Worm (Caenorhabditis elegans): ENCODE data around the gene adal-1.

Gene adal-1

ce11 chrII:6842651-6843118 is 50.8 kb downstream of the adal-1 start (continued):
- TF ChIP-seq unc-62 (GFP tag; optimal IDR thresholded peaks at IDR 0.05) (no peak), bed-1 (GFP tag; IDR thresholded peaks at IDR 0.05) (no peak), ekl-4 (GFP tag; IDR thresholded peaks at IDR 0.05) (peak; percentile 69; the same call in 1 of the 2 replicates), F52B5.7 (tag; optimal IDR thresholded peaks at IDR 0.05) (no peak), rec-8 (tag; optimal IDR thresholded peaks at IDR 0.05) (no peak), tbp1 (GFP tag; optimal IDR thresholded peaks at IDR 0.05) (peak; percentile 47), ets-4 (GFP tag; optimal IDR thresholded peaks at IDR 0.05) (peak; percentile 79), C17E4.6 (GFP tag; IDR thresholded peaks at IDR 0.05) (no peak), hsf-1 (GFP tag; IDR thresholded peaks at IDR 0.05) (no peak), F33H1.4 (GFP tag; IDR thresholded peaks at IDR 0.05) (no peak), F39B2.1 (GFP tag; IDR thresholded peaks at IDR 0.05) (no peak), egl-44 (GFP tag; IDR thresholded peaks at IDR 0.05) (peak; percentile 46; the same call in 1 of the 2 replicates), dpff-1 (tag; optimal IDR thresholded peaks at IDR 0.05) (no peak), snpc-4 (GFP tag; optimal IDR thresholded peaks at IDR 0.05) (no peak), snpc-4 (tag; optimal IDR thresholded peaks at IDR 0.05) (peak; percentile 67 to 88 (median 68)), F23B12.7 (tag; optimal IDR thresholded peaks at IDR 0.05; ENCODE audit: insufficient read depth) (peak; percentile 5), lsl-1 (GFP tag; optimal IDR thresholded peaks at IDR 0.05) (no peak), ceh-27 (GFP tag; optimal IDR thresholded peaks at IDR 0.05) (peak; percentile 59), Y56A3A.18 (GFP tag; IDR thresholded peaks at IDR 0.05) (no peak), ztf-26 (tag; optimal IDR thresholded peaks at IDR 0.05) (peak; percentile 87), F22D6.2 (tag; optimal IDR thresholded peaks at IDR 0.05) (peak; percentile 73), attf-6 (GFP tag; IDR thresholded peaks at IDR 0.05) (no peak), madf-10 (tag; optimal IDR thresholded peaks at IDR 0.05) (peak; percentile 79), sptf-2 (GFP tag; optimal IDR thresholded peaks at IDR 0.05) (peak; percentile 57), ztf-3 (GFP tag; optimal IDR thresholded peaks at IDR 0.05) (peak; percentile 28), atf-7 (tag; optimal IDR thresholded peaks at IDR 0.05) (peak; percentile 95), F57C9.4 (tag; optimal IDR thresholded peaks at IDR 0.05) (no peak), Y53G8AR.9 (GFP tag; conservative IDR thresholded peaks at IDR 0.05) (no peak), hrde-1 (tag; optimal IDR thresholded peaks at IDR 0.05; ENCODE audit: borderline replicate concordance) (no peak), snpc-1.3 (tag; optimal IDR thresholded peaks at IDR 0.05; ENCODE audit: insufficient read depth) (no peak), madf-3 (GFP tag; IDR thresholded peaks at IDR 0.05) (no peak), ztf-22 (GFP tag; optimal IDR thresholded peaks at IDR 0.05) (peak; percentile 95), attf-3 (GFP tag; conservative IDR thresholded peaks at IDR 0.05) (no peak), mcd-1 (GFP tag; IDR thresholded peaks at IDR 0.05) (peak; percentile 53), snpc-1.1 (tag; optimal IDR thresholded peaks at IDR 0.05; ENCODE audit: insufficient read depth) (no peak), let-607 (tag; optimal IDR thresholded peaks at IDR 0.05) (peak; percentile 42 to 84), ztf-25 (GFP tag; IDR thresholded peaks at IDR 0.05) (no peak), unc-130 (GFP tag; optimal IDR thresholded peaks at IDR 0.05) (no peak), lin-54 (GFP tag; optimal IDR thresholded peaks at IDR 0.05) (peak; percentile 13), ama-1 (optimal IDR thresholded peaks at IDR 0.05) (no peak), ama-1 (GFP tag; optimal IDR thresholded peaks at IDR 0.05) (no peak), chd-7 (tag; optimal IDR thresholded peaks at IDR 0.05) (peak; percentile 78), B0336.3 (GFP tag; IDR thresholded peaks at IDR 0.05) (peak; percentile 92), lin-35 (GFP tag; optimal IDR thresholded peaks at IDR 0.05) (no peak), T26A5.8 (tag; optimal IDR thresholded peaks at IDR 0.05) (no peak), nhr-90 (tag; optimal IDR thresholded peaks at IDR 0.05) (peak; percentile 77), nhr-80 (tag; optimal IDR thresholded peaks at IDR 0.05) (peak; percentile 100), pbrm-1 (GFP tag; IDR thresholded peaks at IDR 0.05) (no peak)
